Worm (Caenorhabditis elegans) whole organism, young adult: ENCODE measurements around the gene E02H4.4.

ENCODE experiments used
- B0336.3 ChIP-seq: fragments of 200-800 bp; sonication (Bioruptor generic); IDR thresholded peaks from 2 replicates; pipeline ENCODE4 v1.3.6; 2022; ENCODE audit warnings: missing genetic modification characterization, missing compliant biosample characterization
- F33H1.4 ChIP-seq: fragments of 200-800 bp; sonication (Bioruptor generic); IDR thresholded peaks from 2 replicates; pipeline ENCODE4 v1.3.6; 2022; ENCODE audit warnings: missing genetic modification reagents, missing genetic modification characterization, missing compliant biosample characterization
- F52B5.7 ChIP-seq: sonication (generic microtip); optimal IDR thresholded peaks from 2 replicates; lab custom pipeline; 2016; ENCODE audit warnings: mild to moderate bottlenecking, missing genetic modification characterization, missing compliant biosample characterization
- F57A8.1 ChIP-seq: fragments of 200-800 bp; sonication (Bioruptor generic); optimal IDR thresholded peaks from 2 replicates; lab custom pipeline; 2018; ENCODE audit warnings: mild to moderate bottlenecking, missing genetic modification characterization, moderate library complexity, missing compliant biosample characterization
- K11D2.4 ChIP-seq: fragments of 200-800 bp; sonication (Bioruptor generic); IDR thresholded peaks from 2 replicates; pipeline ENCODE4 v1.3.6; 2022; ENCODE audit warnings: missing genetic modification reagents, missing genetic modification characterization, missing compliant biosample characterization
- T26A5.8 ChIP-seq: sonication (generic microtip); optimal IDR thresholded peaks from 2 replicates; lab custom pipeline; 2016; ENCODE audit warnings: missing genetic modification characterization, missing compliant biosample characterization
- Y53G8AR.9 ChIP-seq: fragments of 200-800 bp; sonication (Bioruptor generic); conservative IDR thresholded peaks from 2 replicates; pipeline ENCODE4 v1.3.6; 2022; ENCODE audit warnings: missing genetic modification reagents, missing genetic modification characterization, missing compliant biosample characterization
- Y79H2A.3 ChIP-seq: fragments of 200-800 bp; sonication (Bioruptor generic); conservative IDR thresholded peaks from 2 replicates; pipeline ENCODE4 v1.3.6; 2022; ENCODE audit warnings: missing genetic modification reagents, missing genetic modification characterization, missing compliant biosample characterization
- Y95B8A.8 ChIP-seq: fragments of 200-800 bp; sonication (Bioruptor generic); IDR thresholded peaks from 2 replicates; pipeline ENCODE4 v1.3.6; 2022; ENCODE audit warnings: missing genetic modification reagents, missing genetic modification characterization, missing compliant biosample characterization
- akir-1 ChIP-seq: fragments of 200-800 bp; sonication (Bioruptor generic); optimal IDR thresholded peaks from 2 replicates; lab custom pipeline; 2018; ENCODE audit warnings: mild to moderate bottlenecking, missing genetic modification characterization, moderate library complexity, missing compliant biosample characterization
- ama-1 ChIP-seq, 3 experiments: fragments of 150-350 bp in 1 of 3; sonication (generic microtip) in 2 of 3; optimal IDR thresholded peaks; 2 replicates each; lab custom pipeline; 2014 to 2018; ENCODE audit warnings: missing biosample characterization in 2 of 3, missing genetic modification characterization in 2 of 3, missing genetic modification reagents in 2 of 3
- aptf-3 ChIP-seq: fragments of 200-800 bp; sonication (Bioruptor generic); IDR thresholded peaks from 2 replicates; pipeline ENCODE4 v1.3.6; 2022; ENCODE audit warnings: missing genetic modification characterization, missing compliant biosample characterization
- athp-1 ChIP-seq: sonication (generic microtip); optimal IDR thresholded peaks from 2 replicates; lab custom pipeline; 2017; ENCODE audit warnings: mild to moderate bottlenecking, missing genetic modification characterization, missing compliant biosample characterization
- bed-1 ChIP-seq: fragments of 200-800 bp; sonication (Bioruptor generic); IDR thresholded peaks from 2 replicates; pipeline ENCODE4 v1.3.6; 2022; ENCODE audit warnings: missing genetic modification reagents, missing genetic modification characterization, missing compliant biosample characterization
- bed-2 ChIP-seq: fragments of 200-800 bp; sonication (Bioruptor generic); IDR thresholded peaks from 2 replicates; pipeline ENCODE4 v1.3.6; 2022; ENCODE audit warnings: missing genetic modification reagents, missing genetic modification characterization, missing compliant biosample characterization
- ccch-3 ChIP-seq: fragments of 200-800 bp; sonication (Bioruptor generic); optimal IDR thresholded peaks from 2 replicates; lab custom pipeline; 2018; ENCODE audit warnings: mild to moderate bottlenecking, missing genetic modification characterization, missing compliant biosample characterization
- cebp-2 ChIP-seq: fragments of 200-800 bp; sonication (Bioruptor generic); IDR thresholded peaks from 2 replicates; pipeline ENCODE4 v1.3.6; 2022; ENCODE audit warnings: missing genetic modification characterization, missing compliant biosample characterization
- ceh-27 ChIP-seq: fragments of 200-800 bp; sonication (Bioruptor generic); optimal IDR thresholded peaks from 2 replicates; lab custom pipeline; 2018; ENCODE audit warnings: mild to moderate bottlenecking, missing genetic modification characterization, moderate library complexity, missing compliant biosample characterization
- ceh-40 ChIP-seq: fragments of 200-800 bp; sonication (Bioruptor generic); IDR thresholded peaks from 2 replicates; pipeline ENCODE4 v1.3.6; 2022; ENCODE audit warnings: missing genetic modification characterization, missing compliant biosample characterization
- ceh-91 ChIP-seq: fragments of 200-800 bp; sonication (Bioruptor generic); IDR thresholded peaks from 2 replicates; pipeline ENCODE4 v1.3.6; 2022; ENCODE audit warnings: missing genetic modification reagents, missing genetic modification characterization, missing compliant biosample characterization
- die-1 ChIP-seq: sonication (generic microtip); optimal IDR thresholded peaks from 2 replicates; lab custom pipeline; 2016; ENCODE audit warnings: missing genotype, mild to moderate bottlenecking, missing genetic modification characterization, missing compliant biosample characterization
- dox-1 ChIP-seq: fragments of 200-800 bp; sonication (Bioruptor generic); IDR thresholded peaks from 2 replicates; pipeline ENCODE4 v1.3.6; 2022; ENCODE audit warnings: missing genetic modification reagents, missing genetic modification characterization, missing compliant biosample characterization
- egl-18 ChIP-seq: fragments of 200-800 bp; sonication (Bioruptor generic); IDR thresholded peaks from 2 replicates; pipeline ENCODE4 v1.3.6; 2022; ENCODE audit warnings: missing genetic modification reagents, missing genetic modification characterization, missing compliant biosample characterization
- hlh-12 ChIP-seq: sonication (generic microtip); optimal IDR thresholded peaks from 2 replicates; lab custom pipeline; 2016; ENCODE audit warnings: missing genetic modification characterization, missing compliant biosample characterization
- let-526 ChIP-seq: fragments of 200-800 bp; sonication (Bioruptor generic); IDR thresholded peaks from 2 replicates; pipeline ENCODE4 v1.3.6; 2022; ENCODE audit warnings: missing genetic modification reagents, missing genetic modification characterization, missing compliant biosample characterization
- lir-1 ChIP-seq: fragments of 200-800 bp; sonication (Bioruptor generic); conservative IDR thresholded peaks from 2 replicates; pipeline ENCODE4 v1.3.6; 2022; ENCODE audit warnings: missing genetic modification reagents, missing genetic modification characterization, missing compliant biosample characterization
- madf-10 ChIP-seq: sonication (generic microtip); optimal IDR thresholded peaks from 2 replicates; lab custom pipeline; 2016; ENCODE audit warnings: mild to moderate bottlenecking, missing genetic modification characterization, missing compliant biosample characterization
- mcd-1 ChIP-seq: fragments of 200-800 bp; sonication (Bioruptor generic); IDR thresholded peaks from 2 replicates; pipeline ENCODE4 v1.3.6; 2022; ENCODE audit warnings: missing genetic modification reagents, missing genetic modification characterization, missing compliant biosample characterization
- nhr-120 ChIP-seq: fragments of 200-800 bp; sonication (Bioruptor generic); IDR thresholded peaks from 2 replicates; pipeline ENCODE4 v1.3.6; 2022; ENCODE audit warnings: missing genetic modification characterization, missing compliant biosample characterization
- nhr-179 ChIP-seq: sonication (generic microtip); optimal IDR thresholded peaks from 2 replicates; lab custom pipeline; 2016; ENCODE audit warnings: mild to moderate bottlenecking, missing genetic modification characterization, missing compliant biosample characterization
- pha-4 ChIP-seq: fragments of 150-350 bp; sonication (generic microtip); optimal IDR thresholded peaks from 2 replicates; lab custom pipeline; 2014; ENCODE audit warnings: missing biosample characterization, missing genetic modification reagents, missing genetic modification characterization
- rcor-1 ChIP-seq: fragments of 200-800 bp; sonication (Bioruptor generic); IDR thresholded peaks from 2 replicates; pipeline ENCODE4 v1.3.6; 2022; ENCODE audit warnings: missing genetic modification reagents, missing genetic modification characterization, missing compliant biosample characterization
- rec-8 ChIP-seq, 2 experiments: sonication (generic microtip); optimal IDR thresholded peaks; 2 replicates each; lab custom pipeline; 2016; ENCODE audit warnings: mild to moderate bottlenecking in 2 of 2, missing genetic modification characterization in 2 of 2, missing genetic modification reagents in 2 of 2, missing genotype in 2 of 2, missing biosample characterization in 1 of 2, missing compliant biosample characterization in 1 of 2, moderate library complexity in 1 of 2
- sea-2 ChIP-seq: fragments of 200-800 bp; sonication (Bioruptor generic); IDR thresholded peaks from 2 replicates; pipeline ENCODE4 v1.3.6; 2022; ENCODE audit warnings: missing genetic modification characterization, missing compliant biosample characterization
- unc-62 ChIP-seq: fragments of 150-350 bp; optimal IDR thresholded peaks from 2 replicates; lab custom pipeline; 2014; ENCODE audit warnings: missing biosample characterization, missing genetic modification reagents, missing genetic modification characterization
- xnd-1 ChIP-seq: sonication (generic microtip); optimal IDR thresholded peaks from 2 replicates; lab custom pipeline; 2016; ENCODE audit warnings: missing genotype, missing genetic modification reagents, missing genetic modification characterization, missing compliant biosample characterization

The E02H4.4 gene

DNA sequence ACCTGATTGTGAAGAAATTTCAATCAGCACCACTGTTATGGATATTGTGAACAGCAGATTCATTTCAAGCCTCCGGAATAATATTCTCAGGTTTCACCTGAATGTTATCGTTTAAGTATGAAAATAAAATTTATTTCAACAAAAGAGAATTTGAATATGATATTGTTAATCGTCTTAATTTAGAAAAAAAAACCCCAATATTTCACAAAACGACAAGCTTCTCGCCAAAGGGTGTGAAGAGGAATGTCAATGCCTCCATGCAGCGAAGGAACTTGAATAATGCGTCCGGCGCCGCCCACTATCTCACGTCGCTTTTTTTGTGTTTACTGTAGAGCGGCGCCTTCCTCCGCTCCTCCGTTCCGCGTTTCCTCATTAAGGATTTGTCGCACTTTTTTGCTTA lies 45.3 kb downstream of the E02H4.4 start, which contains the start of gene C11H1.5:
TSS of gene C11H1.5 (minus strand) at position 101 of the 400 bp plus-strand sequence.
- TF ChIP-seq Y53G8AR.9 (GFP tag; lab: Robert Waterston, UW) (no peak), egl-18 (GFP tag; lab: Robert Waterston, UW) (no peak), bed-1 (GFP tag; lab: Robert Waterston, UW) (no peak), lir-1 (GFP tag; lab: Robert Waterston, UW) (no peak), dox-1 (no peak), bed-2 (GFP tag; lab: Robert Waterston, UW) (no peak), sea-2 (no peak), ama-1 (optimal IDR thresholded peaks at IDR 0.05; lab: Kevin White, UChicago) (no peak), ama-1 (GFP tag; optimal IDR thresholded peaks at IDR 0.05; lab: Kevin White, UChicago) (no peak), hlh-12 (no peak), ceh-40 (GFP tag; lab: Robert Waterston, UW) (no peak), ceh-27 (GFP tag; lab: Kevin White, UChicago) (no peak), pha-4 (tag; lab: Kevin White, UChicago) (no peak), rcor-1 (GFP tag; lab: Robert Waterston, UW) (no peak), nhr-179 (tag; lab: Kevin White, UChicago) (no peak), unc-62 (no peak), T26A5.8 (no peak), mcd-1 (GFP tag; lab: Robert Waterston, UW) (no peak), F57A8.1 (GFP tag; lab: Kevin White, UChicago) (no peak), akir-1 (GFP tag; lab: Kevin White, UChicago) (no peak), Y95B8A.8 (GFP tag; lab: Robert Waterston, UW) (no peak)

DNA sequence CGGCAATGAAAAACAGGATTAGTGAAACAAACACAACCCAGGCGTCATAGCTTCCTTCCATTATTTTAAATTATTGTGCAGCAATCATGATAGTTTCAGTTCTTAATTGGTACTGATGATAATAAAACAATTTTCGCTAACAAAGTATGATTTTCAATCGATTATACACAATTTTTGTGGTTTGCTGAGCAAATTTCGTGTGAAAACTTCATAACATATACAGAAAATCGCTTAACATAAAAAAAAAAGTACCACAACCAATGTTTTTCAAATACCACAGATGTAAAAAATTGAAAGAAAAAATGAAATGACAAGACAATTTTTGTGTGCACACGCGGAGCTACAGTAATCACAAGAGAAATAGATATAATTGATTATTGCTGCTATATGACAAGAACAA lies 49.9 kb downstream of the E02H4.4 start, which contains the start of gene gphr-2:
TSS of gene gphr-2 (minus strand) at position 101 of the 400 bp plus-strand sequence.
- no peak for TF ChIP-seq B0336.3 (GFP tag; lab: Robert Waterston, UW)

ce11 chrX:14309656-14310055 lies 51.9 kb downstream of the E02H4.4 start:
- TF ChIP-seq rec-8 (tag; optimal IDR thresholded peaks at IDR 0.05; lab: Kevin White, UChicago) (no peak), lir-1 (GFP tag; lab: Robert Waterston, UW) (no peak), F52B5.7 (no peak), ceh-91 (no peak), rcor-1 (GFP tag; lab: Robert Waterston, UW) (no peak), die-1 (tag; lab: Kevin White, UChicago) (no peak), Y79H2A.3 (GFP tag; lab: Robert Waterston, UW) (no peak), ccch-3 (GFP tag; lab: Kevin White, UChicago) (no peak), K11D2.4 (GFP tag; lab: Robert Waterston, UW) (no peak), nhr-179 (tag; lab: Kevin White, UChicago) (no peak)

ce11 chrX:14311583-14311982 lies 53.8 kb downstream of the E02H4.4 start, which contains the start of gene mgrn-1:
Gene mgrn-1 (minus strand): TSS chrX:14311683.
- no peak for TF ChIP-seq aptf-3
- TF ChIP-seq F33H1.4 (GFP tag; lab: Robert Waterston, UW) = no peak
- no peak for TF ChIP-seq xnd-1
- TF ChIP-seq madf-10 (tag; lab: Kevin White, UChicago) = no peak
- TF ChIP-seq let-526 (GFP tag; lab: Robert Waterston, UW) = no peak
- TF ChIP-seq cebp-2 (GFP tag; lab: Robert Waterston, UW) = no peak
- TF ChIP-seq nhr-120 (GFP tag; lab: Robert Waterston, UW) = no peak
- no peak for TF ChIP-seq athp-1
- no peak for TF ChIP-seq ceh-27 (GFP tag; lab: Kevin White, UChicago)
